Fruit fly (Drosophila melanogaster) whole organism, prepupa: ENCODE results near the gene Mulk.

ENCODE experiments used
- CG3032 ChIP-seq: fragments of 200-800 bp; optimal IDR thresholded peaks from 2 replicates; lab custom pipeline; 2019; ENCODE audit warnings: missing biosample characterization, mild to moderate bottlenecking, missing genetic modification characterization, moderate library complexity
- Lpt ChIP-seq: fragments of 200-800 bp; sonication (Bioruptor generic); optimal IDR thresholded peaks from 3 replicates; lab custom pipeline; 2016; ENCODE audit warnings: missing biosample characterization, missing genetic modification characterization
- Sox15 ChIP-seq: fragments of 200-800 bp; sonication (Bioruptor generic); optimal IDR thresholded peaks from 3 replicates; lab custom pipeline; 2016; ENCODE audit warnings: missing biosample characterization, missing genetic modification characterization

dm6 chr2L:10315888-10316287, 46.0 kb downstream of the Mulk start:
- TF ChIP-seq Lpt (GFP tag; lab: Kevin White, UChicago) (no peak), Sox15 (GFP tag; lab: Kevin White, UChicago) (no peak), CG3032 (tag; lab: Kevin White, UChicago) (no peak)
